Fruit fly (Drosophila melanogaster): ENCODE measurements around the gene Atg101.
A peak's percentile ranks its signal among the peaks of the same experiment; 100 is the strongest.

Gene Atg101

DNA sequence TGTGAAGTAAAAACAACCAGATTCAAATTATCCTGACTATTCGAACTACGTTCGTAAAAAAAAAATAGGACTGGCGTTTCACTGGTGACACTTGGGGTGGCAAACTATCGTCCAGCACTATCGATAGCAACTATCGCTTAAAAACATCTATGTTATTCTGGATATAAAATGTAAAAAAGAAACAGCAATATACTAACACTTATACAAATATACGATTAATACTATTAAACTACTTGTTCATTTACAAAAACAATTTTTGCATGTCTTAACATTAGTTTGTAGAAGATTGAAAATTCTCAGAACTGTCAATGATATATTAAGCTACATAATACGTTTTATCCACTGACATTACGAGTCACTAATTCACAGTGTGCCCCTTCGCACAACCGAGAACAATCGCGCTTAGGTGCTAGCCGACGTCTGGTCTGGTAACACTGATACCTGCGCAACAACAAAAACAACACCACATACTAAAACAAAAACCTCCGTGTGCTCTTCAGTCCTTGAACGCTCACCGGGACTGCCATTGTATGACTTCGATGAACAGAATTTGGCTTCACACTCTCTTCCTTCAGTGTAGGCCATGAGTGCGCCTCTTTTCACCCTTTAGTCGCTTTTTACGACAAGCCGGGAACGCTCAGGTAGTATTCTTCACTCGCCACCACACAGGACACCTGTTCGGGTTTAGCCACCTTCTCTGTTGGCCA lies 7.9 kb upstream of the Atg101 start, which contains the start of gene CG18259 (continued):
- no peak for TF ChIP-seq Asciz (GFP tag; optimal IDR thresholded peaks at IDR 0.05)
- no peak for TF ChIP-seq nom (GFP tag; optimal IDR thresholded peaks at IDR 0.05)
- no peak for TF ChIP-seq vvl (GFP tag; IDR thresholded peaks at IDR 0.05)
- TF ChIP-seq CG7556 (GFP tag; optimal IDR thresholded peaks at IDR 0.05) = no peak
- peak in 1 of 2 experiments; percentile 59 for TF ChIP-seq Dfd (GFP tag; optimal IDR thresholded peaks at IDR 0.05)
- no peak for TF ChIP-seq ATbp (GFP tag; optimal IDR thresholded peaks at IDR 0.05)
- TF ChIP-seq slbo (GFP tag; IDR thresholded peaks at IDR 0.05) = peak; percentile 12; the same call in 1 of the 2 replicates
- TF ChIP-seq ewg (GFP tag; optimal IDR thresholded peaks at IDR 0.05) = peak; percentile 61
- no peak for TF ChIP-seq klu (GFP tag; IDR thresholded peaks at IDR 0.05)
- no peak for TF ChIP-seq ranshi (GFP tag; IDR thresholded peaks at IDR 0.05)
- no peak for TF ChIP-seq sob (GFP tag; IDR thresholded peaks at IDR 0.05)
- no peak for TF ChIP-seq ash1 (GFP tag; optimal IDR thresholded peaks at IDR 0.05)
- TF ChIP-seq lbe (GFP tag; optimal IDR thresholded peaks at IDR 0.05) = no peak
- peak; percentile 4 for TF ChIP-seq bcd (GFP tag; optimal IDR thresholded peaks at IDR 0.05)
- TF ChIP-seq CG17385 (GFP tag; optimal IDR thresholded peaks at IDR 0.05) = no peak
- TF ChIP-seq gce (GFP tag; IDR thresholded peaks at IDR 0.05) = no peak
- no peak for TF ChIP-seq ems (GFP tag; optimal IDR thresholded peaks at IDR 0.05)
- TF ChIP-seq pb (GFP tag; optimal IDR thresholded peaks at IDR 0.05) = no peak
- no peak for TF ChIP-seq CG1024 (GFP tag; IDR thresholded peaks at IDR 0.05)
- peak; percentile 60 for TF ChIP-seq CG12659 (GFP tag; optimal IDR thresholded peaks at IDR 0.05)
- peak; percentile 72; the same call in 2 of the 3 replicates for TF ChIP-seq CG6791 (GFP tag; IDR thresholded peaks at IDR 0.05; ENCODE audit: partially characterized antibody)
- no peak for TF ChIP-seq CG8388 (GFP tag; optimal IDR thresholded peaks at IDR 0.05)
- TF ChIP-seq Vsx1 (GFP tag; optimal IDR thresholded peaks at IDR 0.05) = no peak
- peak; percentile 83 for TF ChIP-seq Sin3A (optimal IDR thresholded peaks at IDR 0.05)
- TF ChIP-seq CG11723 (GFP tag; optimal IDR thresholded peaks at IDR 0.05) = no peak
- no peak for TF ChIP-seq lov (optimal IDR thresholded peaks at IDR 0.05)
- no peak for TF ChIP-seq lov (GFP tag; IDR thresholded peaks at IDR 0.05)
- no peak for TF ChIP-seq tup (GFP tag; optimal IDR thresholded peaks at IDR 0.05)
- peak; percentile 80 for TF ChIP-seq gfzf (GFP tag; optimal IDR thresholded peaks at IDR 0.05)
- TF ChIP-seq Stat92E (GFP tag; optimal IDR thresholded peaks at IDR 0.05) = no peak
- TF ChIP-seq scrt (GFP tag; optimal IDR thresholded peaks at IDR 0.05) = no peak
- TF ChIP-seq CG33213 (GFP tag; optimal IDR thresholded peaks at IDR 0.05) = peak; percentile 2
- peak; percentile 82 for TF ChIP-seq amos (GFP tag; IDR thresholded peaks at IDR 0.05; ENCODE audit: partially characterized antibody)
- TF ChIP-seq dm (GFP tag; optimal IDR thresholded peaks at IDR 0.05) = peak; percentile 21
- TF ChIP-seq grn (GFP tag; optimal IDR thresholded peaks at IDR 0.05) = no peak
- no peak for TF ChIP-seq CG17612 (GFP tag; IDR thresholded peaks at IDR 0.05)
- no peak for TF ChIP-seq caup (GFP tag; optimal IDR thresholded peaks at IDR 0.05; ENCODE audit: severe bottlenecking)
- TF ChIP-seq sna (GFP tag; IDR thresholded peaks at IDR 0.05; ENCODE audit: partially characterized antibody) = peak; percentile 70; the same call in 1 of the 2 replicates
- TF ChIP-seq slou (GFP tag; optimal IDR thresholded peaks at IDR 0.05) = no peak
- TF ChIP-seq CG15514 (GFP tag; optimal IDR thresholded peaks at IDR 0.05) = peak; percentile 31
- no peak for TF ChIP-seq unpg (GFP tag; optimal IDR thresholded peaks at IDR 0.05)
- peak; percentile 10 for TF ChIP-seq CG13424 (tag; optimal IDR thresholded peaks at IDR 0.05)
- no peak for TF ChIP-seq maf-S (GFP tag; optimal IDR thresholded peaks at IDR 0.05)
- no peak for TF ChIP-seq CG8089 (GFP tag; optimal IDR thresholded peaks at IDR 0.05)
- TF ChIP-seq croc (GFP tag; conservative IDR thresholded peaks at IDR 0.05) = no peak
- TF ChIP-seq CG34224 (GFP tag; IDR thresholded peaks at IDR 0.05; ENCODE audit: partially characterized antibody) = peak; percentile 63; the same call in 1 of the 3 replicates
- peak; percentile 84 for TF ChIP-seq inv (GFP tag; IDR thresholded peaks at IDR 0.05; ENCODE audit: partially characterized antibody)
- TF ChIP-seq schlank (tag; optimal IDR thresholded peaks at IDR 0.05) = no peak
- peak; percentile 96 for TF ChIP-seq CG7357 (GFP tag; IDR thresholded peaks at IDR 0.05)
